Fruit fly (Drosophila melanogaster) whole organism, pupa: ENCODE measurements around the gene Taf11.

Source experiments
- CG10348 ChIP-seq: fragments of 200-800 bp; sonication (Bioruptor generic); IDR thresholded peaks from 2 replicates; pipeline ENCODE4 v1.3.6; 2022; ENCODE audit warnings: missing biosample characterization, missing genetic modification characterization
- CG12605 ChIP-seq: fragments of 200-800 bp; sonication (Bioruptor generic); IDR thresholded peaks from 2 replicates; pipeline ENCODE4 v1.3.6; 2022; ENCODE audit warnings: missing biosample characterization, missing genetic modification characterization
- CG13204 ChIP-seq: fragments of 200-800 bp; sonication (Bioruptor generic); optimal IDR thresholded peaks from 2 replicates; lab custom pipeline; 2018; ENCODE audit warnings: missing biosample characterization, mild to moderate bottlenecking, missing genetic modification characterization, moderate library complexity
- CG14655 ChIP-seq: fragments of 200-800 bp; sonication (Bioruptor generic); optimal IDR thresholded peaks from 3 replicates; lab custom pipeline; 2017; ENCODE audit warnings: mild to moderate bottlenecking, missing biosample characterization, missing genetic modification reagents, missing genetic modification characterization
- CG15710 ChIP-seq: fragments of 200-800 bp; sonication (Bioruptor generic); optimal IDR thresholded peaks from 2 replicates; lab custom pipeline; 2018; ENCODE audit warnings: missing biosample characterization, mild to moderate bottlenecking, missing genetic modification characterization, moderate library complexity
- CG17806 ChIP-seq: fragments of 200-800 bp; sonication (Bioruptor generic); optimal IDR thresholded peaks from 2 replicates; lab custom pipeline; 2018; ENCODE audit warnings: missing biosample characterization, mild to moderate bottlenecking, missing genetic modification characterization, moderate library complexity
- CG32121 ChIP-seq: fragments of 200-800 bp; sonication (Bioruptor generic); IDR thresholded peaks from 2 replicates; pipeline ENCODE4 v1.3.6; 2022; ENCODE audit warnings: missing biosample characterization, missing genetic modification characterization
- CG34367 ChIP-seq: fragments of 200-800 bp; sonication (Bioruptor generic); optimal IDR thresholded peaks from 2 replicates; lab custom pipeline; 2018; ENCODE audit warnings: missing biosample characterization, mild to moderate bottlenecking, missing genetic modification characterization
- CG4496 ChIP-seq: fragments of 200-800 bp; sonication (Bioruptor generic); IDR thresholded peaks from 3 replicates; pipeline ENCODE4 v1.3.6; 2022; ENCODE audit warnings: missing biosample characterization, missing genetic modification characterization
- CG8159 ChIP-seq: fragments of 200-800 bp; sonication (Bioruptor generic); optimal IDR thresholded peaks from 3 replicates; lab custom pipeline; 2018; ENCODE audit warnings: missing biosample characterization, mild to moderate bottlenecking, missing genetic modification characterization, moderate library complexity
- CG8301 ChIP-seq: fragments of 200-800 bp; sonication (Bioruptor generic); optimal IDR thresholded peaks from 2 replicates; lab custom pipeline; 2018; ENCODE audit warnings: missing biosample characterization, mild to moderate bottlenecking, missing genetic modification characterization
- CG9948 ChIP-seq: fragments of 200-800 bp; sonication (Bioruptor generic); optimal IDR thresholded peaks from 2 replicates; lab custom pipeline; 2018; ENCODE audit warnings: missing biosample characterization, mild to moderate bottlenecking, missing genetic modification characterization, moderate library complexity
- D1 ChIP-seq: fragments of 200-800 bp; sonication (Bioruptor generic); optimal IDR thresholded peaks from 2 replicates; lab custom pipeline; 2018; ENCODE audit warnings: missing biosample characterization, mild to moderate bottlenecking, missing genetic modification characterization, moderate library complexity
- EcR ChIP-seq: fragments of 200-800 bp; sonication (Bioruptor generic); optimal IDR thresholded peaks from 3 replicates; lab custom pipeline; 2019; ENCODE audit warnings: missing biosample characterization, missing genetic modification characterization, mild to moderate bottlenecking, moderate library complexity, missing genetic modification reagents
- Ets98B ChIP-seq: fragments of 200-800 bp; sonication (Bioruptor generic); IDR thresholded peaks from 2 replicates; pipeline ENCODE4 v1.3.6; 2022; ENCODE audit warnings: missing biosample characterization, missing genetic modification characterization
- Pif1A ChIP-seq: fragments of 200-800 bp; sonication (Bioruptor generic); optimal IDR thresholded peaks from 3 replicates; lab custom pipeline; 2016; ENCODE audit warnings: missing biosample characterization, missing genetic modification characterization
- Pif1B ChIP-seq: fragments of 200-800 bp; sonication (Bioruptor generic); optimal IDR thresholded peaks from 3 replicates; lab custom pipeline; 2016; ENCODE audit warnings: missing biosample characterization, missing genetic modification characterization
- Snoo ChIP-seq: fragments of 200-800 bp; sonication (Bioruptor generic); optimal IDR thresholded peaks from 3 replicates; lab custom pipeline; 2017; ENCODE audit warnings: missing biosample characterization, mild to moderate bottlenecking, missing genetic modification characterization, inconsistent platforms
- fd96Ca ChIP-seq: fragments of 200-800 bp; sonication (Bioruptor generic); IDR thresholded peaks from 3 replicates; pipeline ENCODE4 v1.3.6; 2022; ENCODE audit warnings: missing biosample characterization, missing genetic modification characterization
- gl ChIP-seq: fragments of 200-800 bp; sonication (Bioruptor generic); optimal IDR thresholded peaks from 2 replicates; lab custom pipeline; 2018; ENCODE audit warnings: missing biosample characterization, mild to moderate bottlenecking, missing genetic modification characterization
- rn ChIP-seq: fragments of 200-800 bp; sonication (Bioruptor generic); IDR thresholded peaks from 2 replicates; pipeline ENCODE4 v1.3.6; 2022; ENCODE audit warnings: missing biosample characterization, missing genetic modification characterization

Gene Taf11

DNA sequence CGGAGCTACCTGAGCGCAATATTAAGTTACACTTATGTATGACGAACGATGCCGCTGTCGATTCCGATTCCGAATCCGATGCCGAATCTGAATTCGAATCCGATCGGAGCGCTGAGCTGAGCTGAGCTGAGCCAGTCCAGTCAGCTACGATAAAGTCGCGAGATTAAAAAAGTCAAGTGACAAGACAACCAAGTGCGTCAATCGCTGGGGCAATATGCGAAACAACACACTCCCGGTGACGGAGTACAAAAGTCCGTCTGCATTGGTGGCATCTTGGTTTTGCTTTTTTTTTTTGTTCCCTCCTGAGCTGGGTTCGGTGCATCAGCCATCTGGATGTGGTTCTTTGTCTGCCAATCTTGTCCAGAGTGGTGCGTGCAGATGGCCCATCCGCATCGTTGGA lies 16.7 kb upstream of the Taf11 start:
- TF ChIP-seq EcR (GFP tag; lab: Kevin White, UChicago): peak; percentile 15
- no peak for TF ChIP-seq CG15710 (tag; lab: Kevin White, UChicago)
- TF ChIP-seq gl (tag; lab: Kevin White, UChicago): peak; percentile 0

DNA sequence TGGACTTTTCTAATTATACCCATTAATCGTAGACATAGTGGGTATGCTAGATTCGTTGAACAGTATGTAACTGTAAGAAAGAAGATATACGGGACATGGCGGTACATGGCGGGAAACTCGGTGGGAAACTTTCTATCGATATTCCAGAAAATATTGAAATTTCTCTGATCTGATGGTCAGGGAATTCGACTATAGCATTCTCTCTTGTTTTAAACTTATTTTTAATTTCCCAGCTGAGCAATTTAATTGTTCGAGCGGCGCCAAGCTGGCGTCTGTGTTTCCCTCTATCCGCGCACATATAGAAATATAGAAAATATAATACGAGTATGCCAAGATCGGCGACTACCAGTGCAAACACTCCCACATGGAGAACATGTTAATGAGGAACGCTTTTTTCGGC lies 16.1 kb upstream of the Taf11 start:
- TF ChIP-seq EcR (GFP tag; lab: Kevin White, UChicago): no peak
- no peak for TF ChIP-seq CG12605 (GFP tag; lab: Robert Waterston, UW)
- TF ChIP-seq Pif1A: peak; percentile 20
- TF ChIP-seq CG14655 (GFP tag; lab: Kevin White, UChicago): peak; percentile 38
- TF ChIP-seq Snoo (tag; lab: Kevin White, UChicago): no peak
- TF ChIP-seq CG4496 (GFP tag; lab: Robert Waterston, UW): peak; percentile 31; the same call in 1 of the 3 replicates
- TF ChIP-seq CG34367 (tag; lab: Kevin White, UChicago): no peak
- TF ChIP-seq fd96Ca (GFP tag; lab: Robert Waterston, UW): peak; percentile 52; the same call in 2 of the 3 replicates
- peak; percentile 17 for TF ChIP-seq CG8301 (tag; lab: Kevin White, UChicago)
- TF ChIP-seq gl (tag; lab: Kevin White, UChicago): no peak
- TF ChIP-seq CG15710 (tag; lab: Kevin White, UChicago): no peak
- TF ChIP-seq CG17806 (tag; lab: Kevin White, UChicago): no peak
- TF ChIP-seq rn (GFP tag; lab: Robert Waterston, UW): no peak
- TF ChIP-seq Ets98B (GFP tag; lab: Robert Waterston, UW): no peak; the same call in 1 of the 2 replicates
- no peak for TF ChIP-seq D1 (tag; lab: Kevin White, UChicago)
- no peak for TF ChIP-seq Pif1B (GFP tag; lab: Kevin White, UChicago)
- no peak for TF ChIP-seq CG10348 (GFP tag; lab: Robert Waterston, UW)
- no peak for TF ChIP-seq CG8159 (tag; lab: Kevin White, UChicago)
- no peak for TF ChIP-seq CG32121
- no peak for TF ChIP-seq CG13204 (GFP tag; lab: Kevin White, UChicago)
- no peak for TF ChIP-seq CG9948 (tag; lab: Kevin White, UChicago)

- TF ChIP-seq Snoo (tag; lab: Kevin White, UChicago): no peak
- TF ChIP-seq rn (GFP tag; lab: Robert Waterston, UW): no peak
- no peak for TF ChIP-seq EcR (GFP tag; lab: Kevin White, UChicago)
- no peak for TF ChIP-seq CG9948 (tag; lab: Kevin White, UChicago)
- no peak for TF ChIP-seq CG12605 (GFP tag; lab: Robert Waterston, UW)
- TF ChIP-seq CG10348 (GFP tag; lab: Robert Waterston, UW): no peak
- TF ChIP-seq, all 21 proteins: peak for 0
Measured at dm6 chr2L:9778416-9778815, 15.4 kb upstream of the Taf11 start.

- TF ChIP-seq fd96Ca (GFP tag; lab: Robert Waterston, UW) (no peak), Pif1B (GFP tag; lab: Kevin White, UChicago) (no peak), CG8301 (tag; lab: Kevin White, UChicago) (no peak), Snoo (tag; lab: Kevin White, UChicago) (no peak), D1 (tag; lab: Kevin White, UChicago) (no peak), CG14655 (GFP tag; lab: Kevin White, UChicago) (no peak), CG4496 (GFP tag; lab: Robert Waterston, UW) (no peak), gl (tag; lab: Kevin White, UChicago) (no peak), CG8159 (tag; lab: Kevin White, UChicago) (no peak), Pif1A (no peak), CG10348 (GFP tag; lab: Robert Waterston, UW) (no peak), CG9948 (tag; lab: Kevin White, UChicago) (no peak), CG12605 (GFP tag; lab: Robert Waterston, UW) (no peak), CG34367 (tag; lab: Kevin White, UChicago) (no peak)
- TF ChIP-seq, all 21 proteins: peak for 0
Measured at dm6 chr2L:9777927-9778326, 14.9 kb upstream of the Taf11 start.

DNA sequence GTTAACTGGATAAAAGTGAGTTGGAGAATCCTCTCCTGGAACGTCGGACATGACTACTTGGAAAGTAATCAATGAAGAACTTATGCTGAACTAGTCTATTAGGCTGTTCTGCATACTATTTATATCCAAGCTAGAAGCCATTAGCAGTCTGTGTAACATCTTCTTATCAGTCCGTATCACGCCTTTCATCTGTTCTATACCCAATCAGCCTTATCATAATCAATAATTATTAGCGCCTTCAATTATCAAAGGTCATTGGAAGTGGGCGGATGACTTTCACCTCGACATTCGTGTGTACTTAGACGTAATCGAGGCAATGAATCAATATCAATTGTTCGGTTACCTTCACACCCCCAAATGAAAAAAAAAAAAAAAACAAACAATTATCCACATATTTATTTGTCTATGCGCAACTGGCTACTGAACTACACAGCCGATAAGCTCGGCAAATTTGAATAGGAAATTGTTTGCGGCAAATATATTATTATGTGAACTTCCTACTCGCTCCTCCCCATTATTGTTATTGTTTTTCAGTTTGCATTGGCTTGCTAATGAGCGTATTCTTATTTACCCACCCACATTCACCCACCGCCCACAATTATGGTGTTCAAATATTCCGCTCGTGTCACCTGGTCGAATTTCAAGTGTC lies 12.0 kb upstream of the Taf11 start, which contains the start of the genes ppk11 and ppk16:
ppk11 (minus strand) TSS at position 51 of the 649 bp plus-strand sequence.
ppk16 (minus strand) TSS at position 51 of the 649 bp plus-strand sequence.
- TF ChIP-seq CG34367 (tag; lab: Kevin White, UChicago) (no peak), fd96Ca (GFP tag; lab: Robert Waterston, UW) (no peak), CG17806 (tag; lab: Kevin White, UChicago) (no peak), EcR (GFP tag; lab: Kevin White, UChicago) (no peak), CG8301 (tag; lab: Kevin White, UChicago) (no peak), Ets98B (GFP tag; lab: Robert Waterston, UW) (no peak), CG12605 (GFP tag; lab: Robert Waterston, UW) (no peak), D1 (tag; lab: Kevin White, UChicago) (no peak), gl (tag; lab: Kevin White, UChicago) (no peak), CG32121 (no peak)

- TF ChIP-seq Ets98B (GFP tag; lab: Robert Waterston, UW) (no peak), CG14655 (GFP tag; lab: Kevin White, UChicago) (no peak), CG4496 (GFP tag; lab: Robert Waterston, UW) (no peak), Pif1A (no peak), CG9948 (tag; lab: Kevin White, UChicago) (no peak), gl (tag; lab: Kevin White, UChicago) (no peak), CG8301 (tag; lab: Kevin White, UChicago) (no peak), CG8159 (tag; lab: Kevin White, UChicago) (no peak), CG10348 (GFP tag; lab: Robert Waterston, UW) (no peak), CG17806 (tag; lab: Kevin White, UChicago) (no peak), CG12605 (GFP tag; lab: Robert Waterston, UW) (no peak), EcR (GFP tag; lab: Kevin White, UChicago) (no peak), Pif1B (GFP tag; lab: Kevin White, UChicago) (no peak), CG32121 (no peak)
Measured at dm6 chr2L:9770896-9771295, 7.8 kb upstream of the Taf11 start, which contains the start of gene ppk18. TSS of gene ppk18 (minus strand) at chr2L:9770996.
